Worm (Caenorhabditis elegans): Measurements from ENCODE around the gene gar-3.
A peak's percentile ranks its signal among the peaks of the same experiment; 100 is the strongest.

Gene gar-3

ce11 chrV:14545816-14546283 lies 33.7 kb downstream of the gar-3 start, which contains the start of gene rike-1 (continued):
- TF ChIP-seq ces-1 (GFP tag; optimal IDR thresholded peaks at IDR 0.05), result no peak
- no peak for TF ChIP-seq unc-98 (GFP tag; IDR thresholded peaks at IDR 0.05)
- TF ChIP-seq mef-2 (tag; optimal IDR thresholded peaks at IDR 0.05), result no peak
- no peak for TF ChIP-seq nhr-77 (tag; optimal IDR thresholded peaks at IDR 0.05)
- TF ChIP-seq dpl-1 (GFP tag; optimal IDR thresholded peaks at IDR 0.05), result peak in 1 of 3 experiments; percentile 49
- peak; percentile 14 for TF ChIP-seq lin-15B (tag; optimal IDR thresholded peaks at IDR 0.05)
- TF ChIP-seq fkh-8 (tag; optimal IDR thresholded peaks at IDR 0.05), result peak; percentile 15
- TF ChIP-seq nhr-47 (tag; optimal IDR thresholded peaks at IDR 0.05), result peak; percentile 21
- peak; percentile 59 for TF ChIP-seq lin-14 (GFP tag; optimal IDR thresholded peaks at IDR 0.05)
- TF ChIP-seq zip-4 (GFP tag; optimal IDR thresholded peaks at IDR 0.05), result no peak
- TF ChIP-seq blmp-1 (tag; optimal IDR thresholded peaks at IDR 0.05), result peak; percentile 52
- no peak for TF ChIP-seq xbp-1 (tag; optimal IDR thresholded peaks at IDR 0.05)
- no peak for TF ChIP-seq pag-3 (tag; optimal IDR thresholded peaks at IDR 0.05; ENCODE audit: borderline replicate concordance, insufficient read depth)
- no peak for TF ChIP-seq C04F5.9 (tag; optimal IDR thresholded peaks at IDR 0.05)
- no peak for TF ChIP-seq Y116A8C.19 (tag; optimal IDR thresholded peaks at IDR 0.05; ENCODE audit: borderline replicate concordance)
- TF ChIP-seq sox-4 (tag; optimal IDR thresholded peaks at IDR 0.05), result no peak
- no peak for TF ChIP-seq dsc-1 (tag; optimal IDR thresholded peaks at IDR 0.05)
- TF ChIP-seq ets-5 (GFP tag; IDR thresholded peaks at IDR 0.05), result no peak
- no peak for TF ChIP-seq ceh-8 (GFP tag; optimal IDR thresholded peaks at IDR 0.05)
- peak; percentile 27 to 34 for TF ChIP-seq efl-1 (optimal IDR thresholded peaks at IDR 0.05)
- no peak for TF ChIP-seq efl-1 (GFP tag; optimal IDR thresholded peaks at IDR 0.05 in 1 of 2)

DNA sequence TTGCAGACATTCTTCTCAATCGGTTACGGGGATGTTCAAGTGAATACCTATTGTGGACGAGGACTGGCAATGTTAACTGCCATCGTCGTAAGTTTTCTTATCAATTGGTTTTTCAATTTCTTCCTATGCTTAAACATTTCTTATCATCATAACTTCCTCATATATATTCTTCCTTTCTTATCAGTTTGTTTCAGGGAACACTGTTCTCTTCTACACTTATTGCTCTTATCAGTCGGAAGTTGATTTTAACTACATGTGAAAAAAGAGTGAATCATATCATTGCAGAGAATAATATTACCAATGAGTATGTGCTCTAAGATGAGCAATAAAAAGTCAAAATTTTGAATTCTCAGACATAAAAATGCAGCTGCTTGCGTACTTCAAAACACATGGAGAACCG lies 37.4 kb downstream of the gar-3 start:
- no peak for TF ChIP-seq sptf-1 (tag; optimal IDR thresholded peaks at IDR 0.05)
- no peak for TF ChIP-seq C16A3.4 (tag; optimal IDR thresholded peaks at IDR 0.05)
- no peak for TF ChIP-seq sup-37 (GFP tag; optimal IDR thresholded peaks at IDR 0.05)
- no peak for TF ChIP-seq nhr-237 (tag; optimal IDR thresholded peaks at IDR 0.05)
- no peak for TF ChIP-seq pag-3 (tag; optimal IDR thresholded peaks at IDR 0.05; ENCODE audit: borderline replicate concordance, insufficient read depth)
- TF ChIP-seq ztf-11 (tag; optimal IDR thresholded peaks at IDR 0.05), result no peak
- peak; percentile 64 for TF ChIP-seq elt-2 (tag; optimal IDR thresholded peaks at IDR 0.05)
- no peak for TF ChIP-seq fos-1 (tag; optimal IDR thresholded peaks at IDR 0.05)
- TF ChIP-seq elt-3 (tag; optimal IDR thresholded peaks at IDR 0.05), result no peak
- no peak for TF ChIP-seq nhr-90 (tag; optimal IDR thresholded peaks at IDR 0.05; ENCODE audit: poor library complexity)
- no peak for TF ChIP-seq lin-15B (tag; optimal IDR thresholded peaks at IDR 0.05)
- TF ChIP-seq rnt-1 (tag; optimal IDR thresholded peaks at IDR 0.05), result no peak
- no peak for TF ChIP-seq aly-2 (tag; optimal IDR thresholded peaks at IDR 0.05)
- no peak for TF ChIP-seq nhr-47 (tag; optimal IDR thresholded peaks at IDR 0.05)
- TF ChIP-seq nhr-76 (tag; optimal IDR thresholded peaks at IDR 0.05), result no peak
- TF ChIP-seq ztf-4 (tag; optimal IDR thresholded peaks at IDR 0.05), result no peak
- TF ChIP-seq lir-3 (tag; optimal IDR thresholded peaks at IDR 0.05; ENCODE audit: poor library complexity), result no peak
- TF ChIP-seq hlh-4 (tag; optimal IDR thresholded peaks at IDR 0.05), result no peak
- TF ChIP-seq mab-9 (GFP tag; IDR thresholded peaks at IDR 0.05), result no peak
- no peak for TF ChIP-seq tlp-1 (tag; optimal IDR thresholded peaks at IDR 0.05)
- TF ChIP-seq ceh-88 (GFP tag; IDR thresholded peaks at IDR 0.05), result no peak
- no peak for TF ChIP-seq swsn-7 (tag; optimal IDR thresholded peaks at IDR 0.05)
- TF ChIP-seq snpc-4 (tag; optimal IDR thresholded peaks at IDR 0.05), result no peak
- no peak for TF ChIP-seq F16B12.6 (tag; optimal IDR thresholded peaks at IDR 0.05)
- no peak for TF ChIP-seq ceh-90 (tag; optimal IDR thresholded peaks at IDR 0.05)
- TF ChIP-seq nhr-28 (tag; optimal IDR thresholded peaks at IDR 0.05), result no peak
- no peak for TF ChIP-seq nhr-71 (tag; optimal IDR thresholded peaks at IDR 0.05)
- peak; percentile 21 for TF ChIP-seq jun-1 (tag; optimal IDR thresholded peaks at IDR 0.05)
- TF ChIP-seq ces-1 (GFP tag; optimal IDR thresholded peaks at IDR 0.05), result no peak
- TF ChIP-seq lsy-2 (tag; optimal IDR thresholded peaks at IDR 0.05), result peak in 1 of 2 experiments; percentile 3
- no peak for TF ChIP-seq nhr-84 (tag; optimal IDR thresholded peaks at IDR 0.05)
- TF ChIP-seq efl-1 (optimal IDR thresholded peaks at IDR 0.05), result no peak
- TF ChIP-seq efl-1 (GFP tag; optimal IDR thresholded peaks at IDR 0.05 in 1 of 2), result peak in 1 of 2 experiments; percentile 85
